Fruit fly (Drosophila melanogaster): ENCODE data around the gene ogre.
A peak's percentile ranks its signal among the peaks of the same experiment; 100 is the strongest.

ogre gene

DNA sequence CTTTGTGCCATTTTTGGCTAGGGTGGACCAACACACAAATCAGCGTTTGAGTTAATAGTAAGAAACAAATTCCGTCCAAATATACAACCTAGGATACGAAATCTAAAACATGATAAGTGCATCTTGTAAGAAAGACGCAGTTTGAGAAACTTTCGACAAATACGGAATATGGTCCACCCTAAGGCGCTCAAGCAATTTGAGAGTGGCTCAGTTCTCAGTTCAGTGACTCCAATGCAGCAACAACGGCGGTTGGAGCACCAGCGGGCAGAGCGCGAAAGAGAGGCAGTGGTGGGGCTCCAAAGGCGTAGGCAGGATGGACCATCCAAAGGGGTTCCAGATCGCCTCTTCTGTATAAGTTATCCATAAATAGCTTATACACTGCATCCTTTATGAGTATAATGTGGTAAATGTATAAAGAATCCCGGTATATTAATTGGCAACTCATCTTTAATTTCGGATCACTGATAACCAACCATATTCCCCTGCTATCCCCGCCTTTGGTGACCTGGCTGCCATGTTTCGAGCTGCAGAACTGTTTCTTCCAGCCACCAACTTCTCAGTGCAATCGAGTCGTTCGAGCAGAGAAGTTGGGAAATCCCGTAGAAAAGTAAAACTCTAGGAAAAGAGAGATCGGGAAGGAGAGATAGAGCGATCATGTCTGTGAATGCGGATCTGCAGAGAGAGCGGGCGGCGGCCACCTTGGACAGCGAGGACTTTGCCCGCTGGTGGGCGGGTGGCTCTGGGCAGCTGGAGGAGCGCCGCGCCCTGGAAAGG, 21.6 kb downstream of the ogre start, which contains the start of gene CG4586 (continued):
- TF ChIP-seq sug (tag; optimal IDR thresholded peaks at IDR 0.05) (peak; percentile 84), z (GFP tag; IDR thresholded peaks at IDR 0.05) (peak; percentile 65; the same call in 1 of the 3 replicates), CG12104 (GFP tag; optimal IDR thresholded peaks at IDR 0.05) (peak; percentile 91), grn (GFP tag; optimal IDR thresholded peaks at IDR 0.05) (peak; percentile 72), lilli (GFP tag; optimal IDR thresholded peaks at IDR 0.05) (peak; percentile 96), H2.0 (GFP tag; IDR thresholded peaks at IDR 0.05) (peak; percentile 92), dimm (GFP tag; IDR thresholded peaks at IDR 0.05) (peak; percentile 80), Spps (tag; optimal IDR thresholded peaks at IDR 0.05) (peak; percentile 72), CG16863 (GFP tag; optimal IDR thresholded peaks at IDR 0.05) (peak; percentile 94), NfI (GFP tag; optimal IDR thresholded peaks at IDR 0.05) (peak; percentile 95), Doc3 (GFP tag; IDR thresholded peaks at IDR 0.05; ENCODE audit: partially characterized antibody) (no peak), CG18476 (GFP tag; optimal IDR thresholded peaks at IDR 0.05) (peak; percentile 95), CG12071 (GFP tag; optimal IDR thresholded peaks at IDR 0.05) (peak; percentile 99), CG1602 (GFP tag; optimal IDR thresholded peaks at IDR 0.05) (peak; percentile 86), pan (optimal IDR thresholded peaks at IDR 0.05) (no peak), pan (GFP tag; optimal IDR thresholded peaks at IDR 0.05 in 1 of 2, IDR thresholded peaks at IDR 0.05 in 1 of 2) (peak in 1 of 2 experiments; percentile 97), CG31441 (GFP tag; IDR thresholded peaks at IDR 0.05) (peak; percentile 96), CG3847 (GFP tag; IDR thresholded peaks at IDR 0.05) (peak; percentile 84), Mad (GFP tag; optimal IDR thresholded peaks at IDR 0.05) (peak; percentile 94), Nf-YC (tag; optimal IDR thresholded peaks at IDR 0.05) (peak; percentile 78), en (GFP tag; optimal IDR thresholded peaks at IDR 0.05) (peak; percentile 93), CG12942 (GFP tag; optimal IDR thresholded peaks at IDR 0.05) (peak; percentile 92), Dip2 (GFP tag; IDR thresholded peaks at IDR 0.05) (no peak), CG2129 (GFP tag; IDR thresholded peaks at IDR 0.05; ENCODE audit: partially characterized antibody) (no peak), Atf-2 (GFP tag; optimal IDR thresholded peaks at IDR 0.05) (peak; percentile 90), ken (GFP tag; IDR thresholded peaks at IDR 0.05) (peak; percentile 91), BEAF-32 (GFP tag; optimal IDR thresholded peaks at IDR 0.05) (peak; percentile 5), CG14050 (GFP tag; IDR thresholded peaks at IDR 0.05) (peak; percentile 94), unpg (GFP tag; optimal IDR thresholded peaks at IDR 0.05) (peak; percentile 98), sc (optimal IDR thresholded peaks at IDR 0.05) (no peak), sc (GFP tag; optimal IDR thresholded peaks at IDR 0.05) (peak; percentile 81), lola (GFP tag; optimal IDR thresholded peaks at IDR 0.05) (peak in 1 of 3 experiments; percentile 67), tio (GFP tag; optimal IDR thresholded peaks at IDR 0.05) (peak; percentile 87), slp2 (GFP tag; optimal IDR thresholded peaks at IDR 0.05) (peak; percentile 92), CG12236 (GFP tag; optimal IDR thresholded peaks at IDR 0.05) (peak; percentile 92), pho (GFP tag; optimal IDR thresholded peaks at IDR 0.05) (peak; percentile 93), CG1647 (GFP tag; optimal IDR thresholded peaks at IDR 0.05) (peak; percentile 93), nau (GFP tag; optimal IDR thresholded peaks at IDR 0.05) (peak; percentile 97), BtbVII (GFP tag; optimal IDR thresholded peaks at IDR 0.05) (peak; percentile 98), pita (GFP tag; optimal IDR thresholded peaks at IDR 0.05) (no peak), Ets65A (GFP tag) (peak; percentile 99), sr (GFP tag; IDR thresholded peaks at IDR 0.05) (peak; percentile 89), B-H2 (GFP tag; optimal IDR thresholded peaks at IDR 0.05) (peak; percentile 93), twi (tag; optimal IDR thresholded peaks at IDR 0.05) (peak; percentile 69), HHEX (GFP tag; optimal IDR thresholded peaks at IDR 0.05) (peak; percentile 97), bab2 (GFP tag; optimal IDR thresholded peaks at IDR 0.05) (peak; percentile 94), CG5953 (GFP tag; IDR thresholded peaks at IDR 0.05) (peak; percentile 94), Ssrp (tag; optimal IDR thresholded peaks at IDR 0.05) (peak; percentile 69), CG4282 (GFP tag; optimal IDR thresholded peaks at IDR 0.05) (peak; percentile 91), CG12299 (tag; optimal IDR thresholded peaks at IDR 0.05) (peak; percentile 96)

Data from whole organism, embryonic.